Worm (Caenorhabditis elegans) whole organism, L2 larva: ENCODE results near the gene Y45F10C.6.

ENCODE experiments used
- C34F6.9 ChIP-seq: fragments of 150-350 bp; optimal IDR thresholded peaks from 2 replicates; lab custom pipeline; 2014; ENCODE audit warnings: missing biosample characterization, missing genetic modification characterization
- F13H6.1 ChIP-seq: sonication (generic microtip); optimal IDR thresholded peaks from 2 replicates; lab custom pipeline; 2016; ENCODE audit warnings: missing genetic modification characterization, missing compliant biosample characterization
- Y55F3AM.14 ChIP-seq: fragments of 200-800 bp; sonication (Bioruptor generic); optimal IDR thresholded peaks from 2 replicates; lab custom pipeline; 2018; ENCODE audit warnings: mild to moderate bottlenecking, missing genetic modification characterization, missing compliant biosample characterization
- ZK546.5 ChIP-seq: sonication (generic microtip); optimal IDR thresholded peaks from 2 replicates; lab custom pipeline; 2017; ENCODE audit warnings: missing biosample characterization, missing genetic modification characterization
- alr-1 ChIP-seq: fragments of 150-350 bp; optimal IDR thresholded peaks from 2 replicates; lab custom pipeline; 2014; ENCODE audit warnings: missing biosample characterization, missing genetic modification characterization
- aly-2 ChIP-seq: fragments of 150-350 bp; optimal IDR thresholded peaks from 2 replicates; lab custom pipeline; 2014; ENCODE audit warnings: missing biosample characterization, missing genetic modification characterization
- ama-1 ChIP-seq: fragments of 150-350 bp; optimal IDR thresholded peaks from 2 replicates; lab custom pipeline; 2018; ENCODE audit warnings: inconsistent platforms
- ceh-16 ChIP-seq: fragments of 150-350 bp; optimal IDR thresholded peaks from 2 replicates; lab custom pipeline; 2014; ENCODE audit warnings: missing biosample characterization, missing genetic modification characterization
- ceh-82 ChIP-seq: fragments of 150-350 bp; optimal IDR thresholded peaks from 2 replicates; lab custom pipeline; 2014; ENCODE audit warnings: missing biosample characterization, missing genetic modification characterization
- crh-2 ChIP-seq: sonication (generic microtip); optimal IDR thresholded peaks from 2 replicates; lab custom pipeline; 2017; ENCODE audit warnings: missing biosample characterization, missing genetic modification characterization
- dmd-4 ChIP-seq: sonication (generic microtip); optimal IDR thresholded peaks from 2 replicates; lab custom pipeline; 2017; ENCODE audit warnings: missing biosample characterization, missing genetic modification characterization
- egl-27 ChIP-seq: sonication (generic microtip); optimal IDR thresholded peaks from 3 replicates; lab custom pipeline; 2017; ENCODE audit warnings: missing biosample characterization, missing genetic modification reagents, missing genetic modification characterization
- elt-1 ChIP-seq: fragments of 150-350 bp; optimal IDR thresholded peaks from 2 replicates; lab custom pipeline; 2014; ENCODE audit warnings: missing biosample characterization, missing genetic modification characterization
- elt-3 ChIP-seq: sonication (generic microtip); optimal IDR thresholded peaks from 2 replicates; lab custom pipeline; 2017; ENCODE audit warnings: missing biosample characterization, missing genetic modification characterization
- fos-1 ChIP-seq: fragments of 150-350 bp; optimal IDR thresholded peaks from 2 replicates; lab custom pipeline; 2014; ENCODE audit warnings: missing biosample characterization, missing genetic modification characterization
- gmeb-1 ChIP-seq: fragments of 150-350 bp; optimal IDR thresholded peaks from 2 replicates; lab custom pipeline; 2014; ENCODE audit warnings: missing biosample characterization, missing genetic modification characterization
- lin-11 ChIP-seq: fragments of 150-350 bp; sonication (generic microtip); optimal IDR thresholded peaks from 2 replicates; lab custom pipeline; 2014; ENCODE audit warnings: missing biosample characterization, missing genetic modification characterization, inconsistent platforms, mixed read lengths
- lin-13 ChIP-seq: fragments of 150-350 bp; optimal IDR thresholded peaks from 2 replicates; lab custom pipeline; 2014; ENCODE audit warnings: missing biosample characterization, missing genetic modification reagents, missing genetic modification characterization
- lin-39 ChIP-seq: fragments of 150-350 bp; optimal IDR thresholded peaks from 2 replicates; lab custom pipeline; 2014; ENCODE audit warnings: missing biosample characterization, missing genetic modification reagents, missing genetic modification characterization
- lsy-2 ChIP-seq, 2 experiments: fragments of 150-350 bp in 1 of 2; sonication (generic microtip) in 1 of 2; optimal IDR thresholded peaks; 2 replicates each; lab custom pipeline; 2014 to 2017; ENCODE audit warnings: missing biosample characterization in 2 of 2, missing genetic modification characterization in 2 of 2
- mab-5 ChIP-seq: fragments of 150-350 bp; optimal IDR thresholded peaks from 2 replicates; lab custom pipeline; 2014; ENCODE audit warnings: missing biosample characterization, missing genetic modification characterization
- mbf-1 ChIP-seq: sonication (generic microtip); optimal IDR thresholded peaks from 2 replicates; lab custom pipeline; 2017; ENCODE audit warnings: missing biosample characterization, missing genetic modification characterization
- mdl-1 ChIP-seq, 2 experiments: fragments of 150-350 bp in 1 of 2; sonication (generic microtip) in 1 of 2; optimal IDR thresholded peaks; 2 replicates each; lab custom pipeline; 2017; ENCODE audit warnings: missing biosample characterization in 2 of 2, missing genetic modification characterization in 2 of 2
- nhr-10 ChIP-seq: sonication (generic microtip); optimal IDR thresholded peaks from 2 replicates; lab custom pipeline; 2017; ENCODE audit warnings: missing biosample characterization, missing genetic modification characterization
- nhr-12 ChIP-seq: fragments of 150-350 bp; optimal IDR thresholded peaks from 2 replicates; lab custom pipeline; 2014; ENCODE audit warnings: missing biosample characterization, missing genetic modification characterization
- nhr-129 ChIP-seq: fragments of 150-350 bp; optimal IDR thresholded peaks from 2 replicates; lab custom pipeline; 2014; ENCODE audit warnings: missing biosample characterization, missing genetic modification characterization
- nhr-237 ChIP-seq: fragments of 150-350 bp; optimal IDR thresholded peaks from 2 replicates; lab custom pipeline; 2014; ENCODE audit warnings: missing biosample characterization, missing genetic modification characterization
- nhr-25 ChIP-seq: fragments of 150-350 bp; sonication (generic microtip); optimal IDR thresholded peaks from 3 replicates; lab custom pipeline; 2014; ENCODE audit warnings: missing biosample characterization, missing genetic modification characterization
- nhr-6 ChIP-seq: fragments of 150-350 bp; optimal IDR thresholded peaks from 2 replicates; lab custom pipeline; 2014; ENCODE audit warnings: missing biosample characterization, missing genetic modification characterization
- nhr-77 ChIP-seq: fragments of 150-350 bp; optimal IDR thresholded peaks from 2 replicates; lab custom pipeline; 2014; ENCODE audit warnings: missing biosample characterization, missing genetic modification characterization
- peb-1 ChIP-seq: fragments of 150-350 bp; optimal IDR thresholded peaks from 2 replicates; lab custom pipeline; 2014; ENCODE audit warnings: missing biosample characterization, missing genetic modification characterization
- sem-4 ChIP-seq: fragments of 150-350 bp; optimal IDR thresholded peaks from 2 replicates; lab custom pipeline; 2014; ENCODE audit warnings: missing biosample characterization, missing genetic modification reagents, missing genetic modification characterization
- skn-1 ChIP-seq: sonication (generic microtip); optimal IDR thresholded peaks from 2 replicates; lab custom pipeline; 2017; ENCODE audit warnings: missing biosample characterization, missing genetic modification characterization
- sma-9 ChIP-seq, 2 experiments: fragments of 150-350 bp in 1 of 2; sonication (generic microtip) in 1 of 2; optimal IDR thresholded peaks; 2 replicates each; lab custom pipeline; 2014 to 2016; ENCODE audit warnings: missing genetic modification characterization in 2 of 2, mild to moderate bottlenecking in 1 of 2, missing biosample characterization in 1 of 2, missing compliant biosample characterization in 1 of 2, missing genetic modification reagents in 1 of 2, moderate library complexity in 1 of 2
- snpc-4 ChIP-seq: fragments of 150-350 bp; optimal IDR thresholded peaks from 2 replicates; lab custom pipeline; 2014; ENCODE audit warnings: missing biosample characterization, missing genetic modification characterization
- unc-39 ChIP-seq: fragments of 150-350 bp; optimal IDR thresholded peaks from 2 replicates; lab custom pipeline; 2014; ENCODE audit warnings: missing biosample characterization, missing genetic modification characterization
- unc-55 ChIP-seq: fragments of 150-350 bp; sonication (generic microtip); optimal IDR thresholded peaks from 3 replicates; lab custom pipeline; 2014; ENCODE audit warnings: missing biosample characterization, missing genetic modification reagents, missing genetic modification characterization
- unc-62 ChIP-seq: fragments of 150-350 bp; optimal IDR thresholded peaks from 2 replicates; lab custom pipeline; 2014; ENCODE audit warnings: missing biosample characterization, missing genetic modification reagents, missing genetic modification characterization
- zag-1 ChIP-seq: fragments of 150-350 bp; optimal IDR thresholded peaks from 2 replicates; lab custom pipeline; 2014; ENCODE audit warnings: missing biosample characterization, missing genetic modification characterization
- ztf-1 ChIP-seq: fragments of 200-800 bp; sonication (Bioruptor generic); conservative IDR thresholded peaks from 2 replicates; pipeline ENCODE4 v1.3.6; 2022; ENCODE audit warnings: missing genetic modification characterization, missing compliant biosample characterization
- ztf-11 ChIP-seq: sonication (generic microtip); optimal IDR thresholded peaks from 2 replicates; lab custom pipeline; 2017; ENCODE audit warnings: missing biosample characterization, missing genetic modification characterization
- ztf-4 ChIP-seq: fragments of 150-350 bp; optimal IDR thresholded peaks from 2 replicates; lab custom pipeline; 2014; ENCODE audit warnings: missing biosample characterization, missing genetic modification characterization

The Y45F10C.6 gene

ce11 chrIV:13695302-13695701 lies 43.2 kb downstream of the Y45F10C.6 start:
- no peak for TF ChIP-seq mbf-1 (tag; lab: Kevin White, UChicago)
- peak; percentile 30 for TF ChIP-seq snpc-4

ce11 chrIV:13695720-13696364 lies 43.7 kb downstream of the Y45F10C.6 start:
- TF ChIP-seq lin-11 (tag; lab: Kevin White, UChicago) (no peak), aly-2 (tag; lab: Kevin White, UChicago) (no peak), unc-62 (GFP tag; lab: Kevin White, UChicago) (peak; percentile 97), zag-1 (peak; percentile 32), unc-55 (GFP tag; lab: Kevin White, UChicago) (peak; percentile 7), sem-4 (tag; lab: Kevin White, UChicago) (peak; percentile 27), nhr-129 (tag; lab: Kevin White, UChicago) (peak; percentile 78), mab-5 (peak; percentile 97), sma-9 (GFP tag; optimal IDR thresholded peaks at IDR 0.05; lab: Kevin White, UChicago) (peak; percentile 37), sma-9 (tag; optimal IDR thresholded peaks at IDR 0.05; lab: Kevin White, UChicago) (no peak), ztf-11 (tag; lab: Kevin White, UChicago) (no peak), ama-1 (lab: Kevin White, UChicago) (no peak), elt-3 (tag; lab: Kevin White, UChicago) (no peak), crh-2 (tag; lab: Kevin White, UChicago) (peak; percentile 19), lsy-2 (tag; optimal IDR thresholded peaks at IDR 0.05; lab: Kevin White, UChicago) (peak in 1 of 2 experiments; percentile 36), F13H6.1 (peak; percentile 68), Y55F3AM.14 (GFP tag; lab: Kevin White, UChicago) (peak; percentile 33), ceh-16 (tag; lab: Kevin White, UChicago) (peak; percentile 98), lin-39 (peak; percentile 93), nhr-25 (tag; lab: Kevin White, UChicago) (peak; percentile 42)

ce11 chrIV:13696900-13697299 lies 44.8 kb downstream of the Y45F10C.6 start:
- TF ChIP-seq nhr-77 (tag; lab: Kevin White, UChicago) (no peak), unc-39 (tag; lab: Kevin White, UChicago) (no peak), nhr-10 (tag; lab: Kevin White, UChicago) (no peak), skn-1 (tag; lab: Kevin White, UChicago) (no peak)

- TF ChIP-seq fos-1 (tag; lab: Kevin White, UChicago), result no peak
- no peak for TF ChIP-seq peb-1 (tag; lab: Kevin White, UChicago)
These were observed 46.5 kb downstream of the Y45F10C.6 start, which contains the start of gene T23G4.127 for ce11 chrIV:13698603-13699002. Gene T23G4.127, minus strand, starts transcription at chrIV:13698703.

- TF ChIP-seq lsy-2 (tag; optimal IDR thresholded peaks at IDR 0.05; lab: Kevin White, UChicago), result peak in 1 of 2 experiments; percentile 43
- TF ChIP-seq nhr-25 (tag; lab: Kevin White, UChicago), result no peak
- TF ChIP-seq snpc-4, result no peak
- no peak for TF ChIP-seq ztf-4
- peak; percentile 52 for TF ChIP-seq elt-1 (tag; lab: Kevin White, UChicago)
- TF ChIP-seq lin-13 (GFP tag; lab: Kevin White, UChicago), result peak; percentile 18
- TF ChIP-seq sma-9 (GFP tag; optimal IDR thresholded peaks at IDR 0.05; lab: Kevin White, UChicago), result peak; percentile 55
- TF ChIP-seq sma-9 (tag; optimal IDR thresholded peaks at IDR 0.05; lab: Kevin White, UChicago), result no peak
- no peak for TF ChIP-seq skn-1 (tag; lab: Kevin White, UChicago)
- no peak for TF ChIP-seq dmd-4 (tag; lab: Kevin White, UChicago)
- TF ChIP-seq lin-39, result peak; percentile 94
- no peak for TF ChIP-seq ceh-82 (tag; lab: Kevin White, UChicago)
- peak; percentile 36 for TF ChIP-seq sem-4 (tag; lab: Kevin White, UChicago)
- no peak for TF ChIP-seq alr-1 (tag; lab: Kevin White, UChicago)
- no peak for TF ChIP-seq nhr-6 (tag; lab: Kevin White, UChicago)
- no peak for TF ChIP-seq fos-1 (tag; lab: Kevin White, UChicago)
- TF ChIP-seq nhr-77 (tag; lab: Kevin White, UChicago), result no peak
- TF ChIP-seq gmeb-1 (tag; lab: Kevin White, UChicago), result no peak
- no peak for TF ChIP-seq ztf-11 (tag; lab: Kevin White, UChicago)
- no peak for TF ChIP-seq unc-55 (GFP tag; lab: Kevin White, UChicago)
- peak; percentile 99 for TF ChIP-seq mab-5
- peak; percentile 81 for TF ChIP-seq unc-62 (GFP tag; lab: Kevin White, UChicago)
- TF ChIP-seq Y55F3AM.14 (GFP tag; lab: Kevin White, UChicago), result no peak
- no peak for TF ChIP-seq ztf-1 (GFP tag; lab: Robert Waterston, UW)
- TF ChIP-seq C34F6.9 (tag; lab: Kevin White, UChicago), result no peak
- peak; percentile 52 for TF ChIP-seq egl-27 (tag; lab: Kevin White, UChicago)
- peak; percentile 53 for TF ChIP-seq F13H6.1
- peak; percentile 72 for TF ChIP-seq nhr-129 (tag; lab: Kevin White, UChicago)
- TF ChIP-seq mdl-1 (tag; optimal IDR thresholded peaks at IDR 0.05; lab: Kevin White, UChicago), result no peak
- no peak for TF ChIP-seq ZK546.5 (tag; lab: Kevin White, UChicago)
- no peak for TF ChIP-seq mbf-1 (tag; lab: Kevin White, UChicago)
- TF ChIP-seq nhr-237 (tag; lab: Kevin White, UChicago), result no peak
- no peak for TF ChIP-seq nhr-12
- TF ChIP-seq crh-2 (tag; lab: Kevin White, UChicago), result peak; percentile 28
- TF ChIP-seq ceh-16 (tag; lab: Kevin White, UChicago), result peak; percentile 86
These were observed 47.3 kb downstream of the Y45F10C.6 start for ce11 chrIV:13699384-13699788.
